Worm (Caenorhabditis elegans) whole organism, L4 larva: Measurements from ENCODE around the gene pqn-76.

Experiments
- F26F4.8 ChIP-seq: fragments of 200-800 bp; sonication (Bioruptor generic); conservative IDR thresholded peaks from 2 replicates; pipeline ENCODE4 v1.3.6; 2022; ENCODE audit warnings: missing genetic modification characterization, missing compliant biosample characterization
- F44E2.7 ChIP-seq: fragments of 200-800 bp; sonication (Bioruptor generic); IDR thresholded peaks from 2 replicates; pipeline ENCODE4 v2.1.2; 2022; ENCODE audit warnings: missing genetic modification characterization, missing compliant biosample characterization
- F49E8.2 ChIP-seq: sonication (generic microtip); optimal IDR thresholded peaks from 2 replicates; lab custom pipeline; 2016; ENCODE audit warnings: missing compliant biosample characterization, mild to moderate bottlenecking, missing genetic modification characterization, borderline replicate concordance
- R02D3.7 ChIP-seq: fragments of 150-350 bp; sonication (generic microtip); optimal IDR thresholded peaks from 3 replicates; lab custom pipeline; 2014; ENCODE audit warnings: missing biosample characterization, missing genetic modification characterization
- T20F7.1 ChIP-seq: fragments of 200-800 bp; sonication (Bioruptor generic); optimal IDR thresholded peaks from 2 replicates; lab custom pipeline; 2018; ENCODE audit warnings: mild to moderate bottlenecking, missing genetic modification characterization, missing compliant biosample characterization
- Y48G9A.11 ChIP-seq: fragments of 200-800 bp; sonication (Bioruptor generic); IDR thresholded peaks from 2 replicates; pipeline ENCODE4 v1.3.6; 2022; ENCODE audit warnings: missing genetic modification reagents, missing genetic modification characterization, missing compliant biosample characterization
- Y5F2A.4 ChIP-seq: fragments of 200-800 bp; sonication (Bioruptor generic); optimal IDR thresholded peaks from 2 replicates; lab custom pipeline; 2018; ENCODE audit warnings: mild to moderate bottlenecking, missing genetic modification characterization, missing compliant biosample characterization
- aha-1 ChIP-seq: fragments of 150-350 bp; peaks from one replicate; lab custom pipeline; 2014; ENCODE audit warnings: missing biosample characterization, missing genetic modification characterization
- ama-1 ChIP-seq: fragments of 150-350 bp; optimal IDR thresholded peaks from 2 replicates; lab custom pipeline; 2014; ENCODE audit warnings: inconsistent platforms, mixed read lengths
- ceh-20 ChIP-seq: fragments of 200-800 bp; sonication (Bioruptor generic); IDR thresholded peaks from 2 replicates; pipeline ENCODE4 v1.3.6; 2022; ENCODE audit warnings: missing genetic modification reagents, missing genetic modification characterization, missing compliant biosample characterization
- ceh-28 ChIP-seq: fragments of 150-350 bp; optimal IDR thresholded peaks from 2 replicates; lab custom pipeline; 2014; ENCODE audit warnings: missing biosample characterization, missing genetic modification reagents, missing genetic modification characterization
- ceh-32 ChIP-seq: sonication (generic microtip); optimal IDR thresholded peaks from 2 replicates; lab custom pipeline; 2016; ENCODE audit warnings: mild to moderate bottlenecking, missing genetic modification characterization, missing compliant biosample characterization; ENCODE audit not compliant: poor library complexity
- ceh-62 ChIP-seq: sonication (generic microtip); optimal IDR thresholded peaks from 2 replicates; lab custom pipeline; 2017; ENCODE audit warnings: missing biosample characterization, missing genetic modification characterization
- ceh-82 ChIP-seq: sonication (generic microtip); optimal IDR thresholded peaks from 2 replicates; lab custom pipeline; 2017; ENCODE audit warnings: missing biosample characterization, missing genetic modification characterization
- dmd-9 ChIP-seq: fragments of 200-800 bp; sonication (Bioruptor generic); IDR thresholded peaks from 2 replicates; pipeline ENCODE4 v1.3.6; 2022; ENCODE audit warnings: missing genetic modification reagents, missing genetic modification characterization, missing compliant biosample characterization
- duxl-1 ChIP-seq: sonication (generic microtip); optimal IDR thresholded peaks from 2 replicates; lab custom pipeline; 2016; ENCODE audit warnings: mild to moderate bottlenecking, missing genetic modification characterization, moderate library complexity, missing compliant biosample characterization; ENCODE audit not compliant: poor library complexity
- dve-1 ChIP-seq: sonication (generic microtip); optimal IDR thresholded peaks from 2 replicates; lab custom pipeline; 2017; ENCODE audit warnings: antibody characterized with exemption, mild to moderate bottlenecking, missing genetic modification characterization, missing compliant biosample characterization; ENCODE audit not compliant: insufficient read depth
- egl-43 ChIP-seq: fragments of 200-800 bp; sonication (Bioruptor generic); IDR thresholded peaks from 2 replicates; pipeline ENCODE4 v1.3.6; 2022; ENCODE audit warnings: missing genetic modification reagents, missing genetic modification characterization, missing compliant biosample characterization
- fkh-10 ChIP-seq: fragments of 150-350 bp; optimal IDR thresholded peaks from 2 replicates; lab custom pipeline; 2014; ENCODE audit warnings: missing biosample characterization, missing genetic modification reagents, missing genetic modification characterization
- fos-1 ChIP-seq: fragments of 150-350 bp; optimal IDR thresholded peaks from 2 replicates; lab custom pipeline; 2014; ENCODE audit warnings: missing biosample characterization, missing genetic modification characterization
- gei-8 ChIP-seq: fragments of 200-800 bp; sonication (Bioruptor generic); optimal IDR thresholded peaks from 2 replicates; lab custom pipeline; 2018; ENCODE audit warnings: mild to moderate bottlenecking, missing genetic modification characterization, missing compliant biosample characterization
- hif-1 ChIP-seq, 2 experiments: sonication (generic microtip); optimal IDR thresholded peaks; 2 replicates each; lab custom pipeline; 2016 to 2017; ENCODE audit warnings: missing compliant biosample characterization in 2 of 2, missing genetic modification characterization in 2 of 2, missing genetic modification reagents in 2 of 2, missing genotype in 2 of 2, mild to moderate bottlenecking in 1 of 2
- hlh-11 ChIP-seq: fragments of 200-800 bp; sonication (Bioruptor generic); optimal IDR thresholded peaks from 2 replicates; lab custom pipeline; 2018; ENCODE audit warnings: mild to moderate bottlenecking, missing genetic modification characterization, missing compliant biosample characterization
- hlh-30 ChIP-seq: sonication (generic microtip); optimal IDR thresholded peaks from 2 replicates; lab custom pipeline; 2017; ENCODE audit warnings: antibody characterized with exemption, mild to moderate bottlenecking, missing genetic modification characterization, missing compliant biosample characterization; ENCODE audit not compliant: insufficient read depth
- lir-3 ChIP-seq: sonication (generic microtip); optimal IDR thresholded peaks from 2 replicates; lab custom pipeline; 2016; ENCODE audit warnings: mild to moderate bottlenecking, missing genetic modification characterization, missing compliant biosample characterization
- lsy-2 ChIP-seq, 2 experiments: fragments of 150-350 bp in 1 of 2; sonication (generic microtip) in 1 of 2; optimal IDR thresholded peaks; 2 replicates each; lab custom pipeline; 2014 to 2017; ENCODE audit warnings: missing biosample characterization in 2 of 2, missing genetic modification characterization in 2 of 2
- mep-1 ChIP-seq: fragments of 150-350 bp; sonication (generic microtip); optimal IDR thresholded peaks from 3 replicates; lab custom pipeline; 2014; ENCODE audit warnings: missing biosample characterization, missing genetic modification characterization
- mes-2 ChIP-seq: sonication (generic microtip); optimal IDR thresholded peaks from 2 replicates; lab custom pipeline; 2016; ENCODE audit warnings: missing genotype, mild to moderate bottlenecking, missing genetic modification characterization, missing compliant biosample characterization; ENCODE audit not compliant: poor library complexity, severe bottlenecking
- nhr-10 ChIP-seq: fragments of 150-350 bp; optimal IDR thresholded peaks from 2 replicates; lab custom pipeline; 2014; ENCODE audit warnings: missing biosample characterization, missing genetic modification characterization
- nhr-102 ChIP-seq: sonication (generic microtip); optimal IDR thresholded peaks from 2 replicates; lab custom pipeline; 2016; ENCODE audit warnings: mild to moderate bottlenecking, missing genetic modification characterization, moderate library complexity, missing compliant biosample characterization
- nhr-111 ChIP-seq: fragments of 200-800 bp; sonication (Bioruptor generic); optimal IDR thresholded peaks from 2 replicates; lab custom pipeline; 2018; ENCODE audit warnings: mild to moderate bottlenecking, missing genetic modification characterization, missing compliant biosample characterization
- nhr-25 ChIP-seq: sonication (generic microtip); optimal IDR thresholded peaks from 2 replicates; lab custom pipeline; 2017; ENCODE audit warnings: missing genetic modification characterization, mild to moderate bottlenecking, missing compliant biosample characterization, antibody characterized with exemption, moderate library complexity, borderline replicate concordance; ENCODE audit not compliant: insufficient read depth
- nhr-48 ChIP-seq: sonication (generic microtip); optimal IDR thresholded peaks from 2 replicates; lab custom pipeline; 2016; ENCODE audit warnings: mild to moderate bottlenecking, missing genetic modification characterization, missing compliant biosample characterization
- nhr-6 ChIP-seq: fragments of 150-350 bp; optimal IDR thresholded peaks from 2 replicates; lab custom pipeline; 2014; ENCODE audit warnings: missing biosample characterization, missing genetic modification characterization
- nhr-77 ChIP-seq: fragments of 150-350 bp; optimal IDR thresholded peaks from 2 replicates; lab custom pipeline; 2014; ENCODE audit warnings: missing biosample characterization, missing genetic modification characterization
- php-3 ChIP-seq: fragments of 200-800 bp; sonication (Bioruptor generic); IDR thresholded peaks from 2 replicates; pipeline ENCODE4 v1.3.6; 2022; ENCODE audit warnings: missing genetic modification reagents, missing genetic modification characterization, missing compliant biosample characterization
- rbr-2 ChIP-seq: sonication (generic microtip); optimal IDR thresholded peaks from 2 replicates; lab custom pipeline; 2016; ENCODE audit warnings: missing genotype, missing genetic modification characterization, missing compliant biosample characterization
- set-16 ChIP-seq: fragments of 200-800 bp; sonication (Bioruptor generic); IDR thresholded peaks from 2 replicates; pipeline ENCODE4 v1.3.6; 2022; ENCODE audit warnings: missing genetic modification reagents, missing genetic modification characterization, missing compliant biosample characterization
- skn-1 ChIP-seq: fragments of 150-350 bp; optimal IDR thresholded peaks from 2 replicates; lab custom pipeline; 2014; ENCODE audit warnings: missing biosample characterization, missing genetic modification characterization
- snpc-1.2 ChIP-seq: fragments of 200-800 bp; sonication (Bioruptor generic); IDR thresholded peaks from 2 replicates; pipeline ENCODE4 v1.3.6; 2022; ENCODE audit warnings: missing genetic modification reagents, missing genetic modification characterization, missing compliant biosample characterization
- spr-3 ChIP-seq: fragments of 200-800 bp; sonication (Bioruptor generic); optimal IDR thresholded peaks from 2 replicates; lab custom pipeline; 2018; ENCODE audit warnings: mild to moderate bottlenecking, missing genetic modification characterization, missing compliant biosample characterization
- tra-1 ChIP-seq: fragments of 200-800 bp; sonication (Bioruptor generic); IDR thresholded peaks from 2 replicates; pipeline ENCODE4 v1.3.6; 2022; ENCODE audit warnings: missing genetic modification reagents, missing genetic modification characterization, missing compliant biosample characterization
- unc-39 ChIP-seq: sonication (generic microtip); optimal IDR thresholded peaks from 2 replicates; lab custom pipeline; 2017; ENCODE audit warnings: missing biosample characterization, missing genetic modification characterization
- unc-62 ChIP-seq, 3 experiments: fragments of 150-350 bp in 1 of 3; sonication (generic microtip); optimal IDR thresholded peaks in 2 of 3; peaks in 1 of 3; 1 replicate in 1 of 3; 2 replicates in 2 of 3; lab custom pipeline; 2014 to 2017; ENCODE audit warnings: missing biosample characterization in 3 of 3, missing genetic modification characterization in 3 of 3, missing genetic modification reagents in 3 of 3, missing genotype in 1 of 3
- zip-11 ChIP-seq: fragments of 200-800 bp; sonication (Bioruptor generic); IDR thresholded peaks from 2 replicates; pipeline ENCODE4 v1.3.6; 2022; ENCODE audit warnings: missing genetic modification characterization, missing compliant biosample characterization
- ztf-11 ChIP-seq: fragments of 150-350 bp; optimal IDR thresholded peaks from 2 replicates; lab custom pipeline; 2014; ENCODE audit warnings: missing biosample characterization, missing genetic modification characterization

The pqn-76 gene

ce11 chrIV:15559065-15559464 is 19.8 kb upstream of the pqn-76 start (continued):
- TF ChIP-seq ceh-32 (tag; lab: Kevin White, UChicago), result no peak
- TF ChIP-seq F49E8.2 (tag; lab: Kevin White, UChicago), result no peak
- TF ChIP-seq snpc-1.2 (GFP tag; lab: Robert Waterston, UW), result no peak
- no peak for TF ChIP-seq skn-1 (tag; lab: Kevin White, UChicago)
- no peak for TF ChIP-seq F44E2.7 (GFP tag; lab: Robert Waterston, UW)
- peak in 1 of 2 experiments; percentile 3 for TF ChIP-seq unc-62 (GFP tag; optimal IDR thresholded peaks at IDR 0.05 in 1 of 2; lab: Kevin White, UChicago)
- no peak for TF ChIP-seq unc-62 (tag; optimal IDR thresholded peaks at IDR 0.05; lab: Kevin White, UChicago)
- no peak for TF ChIP-seq ztf-11 (tag; lab: Kevin White, UChicago)
- no peak for TF ChIP-seq nhr-10 (tag; lab: Kevin White, UChicago)
- TF ChIP-seq set-16, result no peak
- TF ChIP-seq tra-1 (GFP tag; lab: Robert Waterston, UW), result 0 out of 2 replicates have a peak, but pooled peaks have one; percentile 29
- no peak for TF ChIP-seq ceh-62 (tag; lab: Kevin White, UChicago)
- no peak for TF ChIP-seq egl-43
- TF ChIP-seq ama-1 (lab: Kevin White, UChicago), result no peak
- no peak for TF ChIP-seq php-3 (GFP tag; lab: Robert Waterston, UW)
- TF ChIP-seq T20F7.1 (GFP tag; lab: Kevin White, UChicago), result no peak
- no peak for TF ChIP-seq spr-3 (GFP tag; lab: Kevin White, UChicago)
- no peak for TF ChIP-seq R02D3.7
- TF ChIP-seq nhr-102 (tag; lab: Kevin White, UChicago), result no peak
- no peak for TF ChIP-seq nhr-25 (tag; lab: Kevin White, UChicago)
- no peak for TF ChIP-seq unc-39 (tag; lab: Kevin White, UChicago)
- TF ChIP-seq hlh-11 (tag; lab: Kevin White, UChicago), result no peak

- TF ChIP-seq F49E8.2 (tag; lab: Kevin White, UChicago) (no peak), duxl-1 (tag; lab: Kevin White, UChicago) (peak; percentile 64), zip-11 (GFP tag; lab: Robert Waterston, UW) (no peak), unc-62 (GFP tag; optimal IDR thresholded peaks at IDR 0.05 in 1 of 2; lab: Kevin White, UChicago) (peak in 1 of 2 experiments; percentile 3), unc-62 (tag; optimal IDR thresholded peaks at IDR 0.05; lab: Kevin White, UChicago) (no peak), php-3 (GFP tag; lab: Robert Waterston, UW) (no peak), nhr-111 (GFP tag; lab: Kevin White, UChicago) (no peak), mep-1 (tag; lab: Kevin White, UChicago) (peak; percentile 65), rbr-2 (tag; lab: Kevin White, UChicago) (peak; percentile 81), snpc-1.2 (GFP tag; lab: Robert Waterston, UW) (no peak), gei-8 (GFP tag; lab: Kevin White, UChicago) (no peak), dve-1 (tag; lab: Kevin White, UChicago) (peak; percentile 66), lir-3 (no peak), skn-1 (tag; lab: Kevin White, UChicago) (no peak), lsy-2 (tag; optimal IDR thresholded peaks at IDR 0.05; lab: Kevin White, UChicago) (peak in 1 of 2 experiments; percentile 85), F26F4.8 (no peak), Y48G9A.11 (GFP tag; lab: Robert Waterston, UW) (no peak), ceh-20 (no peak), fos-1 (tag; lab: Kevin White, UChicago) (no peak), ceh-28 (tag; lab: Kevin White, UChicago) (no peak), Y5F2A.4 (no peak), nhr-25 (tag; lab: Kevin White, UChicago) (peak; percentile 31), fkh-10 (GFP tag; lab: Kevin White, UChicago) (peak; percentile 86), unc-39 (tag; lab: Kevin White, UChicago) (no peak), aha-1 (tag; lab: Kevin White, UChicago) (peak; percentile 1), dmd-9 (GFP tag; lab: Robert Waterston, UW) (no peak), hlh-11 (tag; lab: Kevin White, UChicago) (no peak), ama-1 (lab: Kevin White, UChicago) (no peak), nhr-6 (tag; lab: Kevin White, UChicago) (peak; percentile 64), hif-1 (tag; optimal IDR thresholded peaks at IDR 0.05; lab: Kevin White, UChicago) (no peak), egl-43 (no peak), hlh-30 (tag; lab: Kevin White, UChicago) (no peak), ceh-82 (tag; lab: Kevin White, UChicago) (no peak), mes-2 (no peak), nhr-77 (no peak), T20F7.1 (GFP tag; lab: Kevin White, UChicago) (no peak), nhr-48 (tag; lab: Kevin White, UChicago) (no peak)
Observed at ce11 chrIV:15561223-15561656, 17.6 kb upstream of the pqn-76 start.
